Worm (Caenorhabditis elegans) whole organism, young adult: ENCODE results near the gene B0403.3.

Experiments used
- let-526 ChIP-seq: fragments of 200-800 bp; sonication (Bioruptor generic); IDR thresholded peaks from 2 replicates; pipeline ENCODE4 v1.3.6; 2022; ENCODE audit warnings: missing genetic modification reagents, missing genetic modification characterization, missing compliant biosample characterization
- pha-4 ChIP-seq: fragments of 150-350 bp; sonication (generic microtip); optimal IDR thresholded peaks from 2 replicates; lab custom pipeline; 2014; ENCODE audit warnings: missing biosample characterization, missing genetic modification reagents, missing genetic modification characterization
- tbp1 ChIP-seq: fragments of 200-800 bp; sonication (Bioruptor generic); optimal IDR thresholded peaks from 2 replicates; lab custom pipeline; 2018; ENCODE audit warnings: mild to moderate bottlenecking, missing genetic modification characterization, missing compliant biosample characterization
- zim-3 ChIP-seq: sonication (generic microtip); optimal IDR thresholded peaks from 2 replicates; lab custom pipeline; 2017; ENCODE audit warnings: mild to moderate bottlenecking, missing genetic modification characterization, moderate library complexity, missing compliant biosample characterization
- ztf-22 ChIP-seq: fragments of 200-800 bp; sonication (Bioruptor generic); optimal IDR thresholded peaks from 2 replicates; lab custom pipeline; 2018; ENCODE audit warnings: mild to moderate bottlenecking, missing genetic modification characterization, moderate library complexity, missing compliant biosample characterization

DNA sequence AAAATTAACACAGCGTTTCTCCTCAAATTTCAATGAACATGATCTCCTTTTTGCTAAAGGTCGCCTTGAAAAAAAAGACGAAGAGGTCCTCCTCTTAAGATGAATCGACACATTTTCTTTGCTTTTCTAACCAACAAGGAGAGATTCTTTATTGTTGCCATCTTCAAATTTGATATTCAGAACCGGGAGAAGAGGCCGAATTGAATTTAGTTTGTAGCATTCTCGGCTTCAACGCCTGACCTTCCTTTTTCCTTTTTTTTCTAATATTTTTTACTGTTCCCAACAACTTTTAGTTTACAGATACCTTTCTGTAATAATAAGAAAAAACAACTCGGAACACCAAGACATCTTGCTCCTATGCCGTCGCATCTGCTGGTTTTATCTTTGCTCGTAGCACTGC is 43.4 kb downstream of the B0403.3 start, which contains the start of gene cah-5:
- TF ChIP-seq ztf-22 (GFP tag; lab: Kevin White, UChicago) (no peak), let-526 (GFP tag; lab: Robert Waterston, UW) (no peak), tbp1 (GFP tag; lab: Kevin White, UChicago) (no peak), zim-3 (no peak), pha-4 (tag; lab: Kevin White, UChicago) (no peak)
